Worm (Caenorhabditis elegans) whole organism, early embryonic: ENCODE results near the gene F16F9.1.

Source experiments
- B0310.2 ChIP-seq: sonication (generic microtip); optimal IDR thresholded peaks from 2 replicates; lab custom pipeline; 2016; ENCODE audit warnings: mild to moderate bottlenecking, missing genetic modification characterization, missing compliant biosample characterization
- F13C5.2 ChIP-seq: sonication (generic microtip); optimal IDR thresholded peaks from 2 replicates; lab custom pipeline; 2017; ENCODE audit warnings: mild to moderate bottlenecking, missing genetic modification characterization, inconsistent platforms, missing compliant biosample characterization
- aly-1 ChIP-seq: sonication (generic microtip); optimal IDR thresholded peaks from 2 replicates; lab custom pipeline; 2016; ENCODE audit warnings: missing genetic modification characterization, missing compliant biosample characterization
- ama-1 ChIP-seq: fragments of 150-350 bp; optimal IDR thresholded peaks from 2 replicates; lab custom pipeline; 2014
- ceh-13 ChIP-seq: fragments of 200-800 bp; sonication (Bioruptor generic); optimal IDR thresholded peaks from 2 replicates; lab custom pipeline; 2018; ENCODE audit warnings: mild to moderate bottlenecking, missing genetic modification characterization, missing compliant biosample characterization
- ceh-36 ChIP-seq: sonication (generic microtip); optimal IDR thresholded peaks from 2 replicates; lab custom pipeline; 2016; ENCODE audit warnings: missing genetic modification characterization, inconsistent platforms, missing compliant biosample characterization
- ets-7 ChIP-seq: sonication (generic microtip); optimal IDR thresholded peaks from 2 replicates; lab custom pipeline; 2016; ENCODE audit warnings: missing genotype, missing genetic modification characterization, missing compliant biosample characterization
- flt-1 ChIP-seq: fragments of 200-800 bp; sonication (Bioruptor generic); IDR thresholded peaks from 2 replicates; pipeline ENCODE4 v1.3.6; 2022; ENCODE audit warnings: missing genetic modification characterization, missing compliant biosample characterization
- hmbx-1 ChIP-seq: sonication (generic microtip); optimal IDR thresholded peaks from 2 replicates; lab custom pipeline; 2016; ENCODE audit warnings: mild to moderate bottlenecking, missing genetic modification characterization, missing compliant biosample characterization
- hmg-4 ChIP-seq: fragments of 200-800 bp; sonication (Bioruptor generic); optimal IDR thresholded peaks from 2 replicates; lab custom pipeline; 2018; ENCODE audit warnings: mild to moderate bottlenecking, missing genetic modification characterization, missing compliant biosample characterization
- hnd-1 ChIP-seq: sonication (generic microtip); optimal IDR thresholded peaks from 2 replicates; lab custom pipeline; 2016; ENCODE audit warnings: missing genetic modification characterization, missing compliant biosample characterization
- pes-1 ChIP-seq: fragments of 200-800 bp; sonication (Bioruptor generic); IDR thresholded peaks from 2 replicates; pipeline ENCODE4 v1.3.6; 2022; ENCODE audit warnings: missing genetic modification reagents, missing genetic modification characterization, missing compliant biosample characterization
- scrt-1 ChIP-seq: fragments of 200-800 bp; sonication (Bioruptor generic); IDR thresholded peaks from 2 replicates; pipeline ENCODE4 v1.3.6; 2022; ENCODE audit warnings: missing genetic modification characterization, missing compliant biosample characterization
- sea-1 ChIP-seq: fragments of 200-800 bp; sonication (Bioruptor generic); conservative IDR thresholded peaks from 2 replicates; pipeline ENCODE4 v1.3.6; 2022; ENCODE audit warnings: missing genetic modification characterization, missing compliant biosample characterization
- tbx-11 ChIP-seq: fragments of 200-800 bp; sonication (Bioruptor generic); IDR thresholded peaks from 2 replicates; pipeline ENCODE4 v1.3.6; 2022; ENCODE audit warnings: missing genetic modification characterization, missing compliant biosample characterization
- tbx-37 ChIP-seq: fragments of 200-800 bp; sonication (Bioruptor generic); conservative IDR thresholded peaks from 2 replicates; pipeline ENCODE4 v1.3.6; 2022; ENCODE audit warnings: missing genetic modification reagents, missing genetic modification characterization, missing compliant biosample characterization
- tra-4 ChIP-seq: sonication (generic microtip); optimal IDR thresholded peaks from 2 replicates; lab custom pipeline; 2017; ENCODE audit warnings: missing genetic modification characterization, missing compliant biosample characterization

F16F9.1 gene

ce11 chrX:8417727-8418126, 28.5 kb upstream of the F16F9.1 start:
- TF ChIP-seq tbx-11 (GFP tag; lab: Robert Waterston, UW) (no peak), sea-1 (no peak), F13C5.2 (no peak), flt-1 (no peak), pes-1 (GFP tag; lab: Robert Waterston, UW) (no peak), ceh-36 (tag; lab: Kevin White, UChicago) (no peak), ceh-13 (no peak), tbx-37 (GFP tag; lab: Robert Waterston, UW) (no peak), scrt-1 (GFP tag; lab: Robert Waterston, UW) (no peak), aly-1 (no peak), ets-7 (tag; lab: Kevin White, UChicago) (no peak)

ce11 chrX:8418382-8418781, 27.8 kb upstream of the F16F9.1 start, which contains the start of gene spp-13:
TSS of gene spp-13 (minus strand) at chrX:8418524.
- peak; percentile 56 for TF ChIP-seq ama-1 (lab: Kevin White, UChicago)
- no peak for TF ChIP-seq tbx-11 (GFP tag; lab: Robert Waterston, UW)

- TF ChIP-seq pes-1 (GFP tag; lab: Robert Waterston, UW) (0 out of 2 replicates have a peak, but pooled peaks have one; percentile 21), tbx-37 (GFP tag; lab: Robert Waterston, UW) (no peak)
Measured at ce11 chrX:8419252-8419651, 27.0 kb upstream of the F16F9.1 start.

- TF ChIP-seq hmbx-1 (tag; lab: Kevin White, UChicago) (no peak), scrt-1 (GFP tag; lab: Robert Waterston, UW) (no peak), flt-1 (no peak), ceh-36 (tag; lab: Kevin White, UChicago) (no peak), B0310.2 (tag; lab: Kevin White, UChicago) (no peak)
Measured at ce11 chrX:8421594-8421993, 24.6 kb upstream of the F16F9.1 start.

- TF ChIP-seq flt-1 (no peak), ceh-36 (tag; lab: Kevin White, UChicago) (no peak), aly-1 (no peak), scrt-1 (GFP tag; lab: Robert Waterston, UW) (0 out of 2 replicates have a peak, but pooled peaks have one; percentile 27), hnd-1 (tag; lab: Kevin White, UChicago) (no peak), pes-1 (GFP tag; lab: Robert Waterston, UW) (no peak), ceh-13 (no peak), tra-4 (tag; lab: Kevin White, UChicago) (no peak), tbx-37 (GFP tag; lab: Robert Waterston, UW) (no peak), F13C5.2 (peak; percentile 42), tbx-11 (GFP tag; lab: Robert Waterston, UW) (no peak), B0310.2 (tag; lab: Kevin White, UChicago) (no peak), sea-1 (no peak), ets-7 (tag; lab: Kevin White, UChicago) (no peak), hmg-4 (GFP tag; lab: Kevin White, UChicago) (peak; percentile 41), ama-1 (lab: Kevin White, UChicago) (no peak), hmbx-1 (tag; lab: Kevin White, UChicago) (no peak)
Measured at ce11 chrX:8422020-8422419, 24.2 kb upstream of the F16F9.1 start, which contains the start of gene tag-123. TSS of gene tag-123 (minus strand) at chrX:8422055.

- TF ChIP-seq ets-7 (tag; lab: Kevin White, UChicago) (no peak), flt-1 (no peak), F13C5.2 (no peak), scrt-1 (GFP tag; lab: Robert Waterston, UW) (no peak), ceh-13 (no peak), tra-4 (tag; lab: Kevin White, UChicago) (no peak), ama-1 (lab: Kevin White, UChicago) (no peak), B0310.2 (tag; lab: Kevin White, UChicago) (no peak), hmg-4 (GFP tag; lab: Kevin White, UChicago) (no peak), hnd-1 (tag; lab: Kevin White, UChicago) (no peak), sea-1 (no peak), aly-1 (no peak)
Measured at ce11 chrX:8423199-8423598, 23.0 kb upstream of the F16F9.1 start.

DNA sequence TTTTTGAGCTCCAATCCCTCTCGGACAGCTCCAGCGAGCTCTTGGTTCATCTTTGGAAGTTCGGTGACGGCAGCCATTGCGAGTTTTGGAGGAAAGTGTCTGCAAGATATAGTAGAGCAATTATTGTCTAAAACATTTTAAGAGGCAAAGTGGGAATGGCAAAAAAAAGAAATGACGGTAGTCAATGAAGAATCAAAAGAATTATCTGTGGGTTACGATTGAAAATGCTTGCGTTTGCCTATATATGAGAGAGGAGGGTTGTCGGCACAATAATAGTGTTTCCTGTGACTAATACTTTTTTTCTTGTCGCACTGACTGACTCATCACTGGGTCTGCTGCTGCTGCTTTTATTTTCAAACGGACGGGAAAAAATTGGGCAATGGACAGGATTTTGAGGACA, 22.6 kb upstream of the F16F9.1 start, which contains the start of gene tth-1:
Gene tth-1, minus strand, starts transcription at position 101 of the 400 bp plus-strand sequence.
- TF ChIP-seq tbx-11 (GFP tag; lab: Robert Waterston, UW) (0 out of 2 replicates have a peak, but pooled peaks have one; percentile 18), scrt-1 (GFP tag; lab: Robert Waterston, UW) (no peak)

DNA sequence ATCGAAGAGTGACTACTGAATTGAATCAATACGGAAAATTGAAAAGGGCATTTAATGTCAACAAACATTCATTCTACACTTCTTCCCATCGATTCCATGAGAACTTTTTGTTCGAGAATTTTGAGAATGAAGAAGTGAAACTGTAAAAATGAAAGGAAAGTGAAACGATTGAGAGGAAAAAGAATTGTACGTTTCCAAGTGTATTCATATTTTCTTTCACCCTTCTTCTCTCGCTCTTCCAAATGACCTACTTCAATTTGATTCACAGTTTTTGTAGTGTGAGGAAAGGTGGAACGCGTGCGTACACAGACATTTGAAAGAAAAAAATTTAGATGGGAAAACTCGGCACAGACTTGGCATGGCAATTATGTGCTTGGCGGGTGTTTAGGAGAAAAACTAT, 21.9 kb upstream of the F16F9.1 start:
- no peak for TF ChIP-seq aly-1
- TF ChIP-seq hmg-4 (GFP tag; lab: Kevin White, UChicago), result no peak
- TF ChIP-seq ets-7 (tag; lab: Kevin White, UChicago), result no peak

- TF ChIP-seq hmg-4 (GFP tag; lab: Kevin White, UChicago) (no peak), ets-7 (tag; lab: Kevin White, UChicago) (no peak), tbx-11 (GFP tag; lab: Robert Waterston, UW) (no peak), flt-1 (no peak), scrt-1 (GFP tag; lab: Robert Waterston, UW) (no peak), ama-1 (lab: Kevin White, UChicago) (no peak), ceh-36 (tag; lab: Kevin White, UChicago) (no peak), hmbx-1 (tag; lab: Kevin White, UChicago) (no peak), tra-4 (tag; lab: Kevin White, UChicago) (no peak), B0310.2 (tag; lab: Kevin White, UChicago) (no peak), aly-1 (no peak), F13C5.2 (no peak), pes-1 (GFP tag; lab: Robert Waterston, UW) (no peak), sea-1 (no peak), hnd-1 (tag; lab: Kevin White, UChicago) (no peak), ceh-13 (no peak)
Measured at ce11 chrX:8426160-8426712, 20.0 kb upstream of the F16F9.1 start.
